Worm (Caenorhabditis elegans) whole organism, L3 larva: ENCODE results near the gene ceh-81.

ENCODE experiments used
- aly-2 ChIP-seq: fragments of 150-350 bp; optimal IDR thresholded peaks from 2 replicates; lab custom pipeline; 2014; ENCODE audit warnings: missing biosample characterization, missing genetic modification characterization
- ceh-28 ChIP-seq: fragments of 150-350 bp; optimal IDR thresholded peaks from 2 replicates; lab custom pipeline; 2014; ENCODE audit warnings: missing biosample characterization, missing genetic modification reagents, missing genetic modification characterization
- fos-1 ChIP-seq: fragments of 150-350 bp; optimal IDR thresholded peaks from 2 replicates; lab custom pipeline; 2014; ENCODE audit warnings: missing biosample characterization, missing genetic modification characterization
- lin-39 ChIP-seq: fragments of 150-350 bp; optimal IDR thresholded peaks from 2 replicates; lab custom pipeline; 2018; ENCODE audit warnings: missing biosample characterization, missing genetic modification reagents, missing genetic modification characterization
- nhr-237 ChIP-seq: fragments of 150-350 bp; optimal IDR thresholded peaks from 2 replicates; lab custom pipeline; 2014; ENCODE audit warnings: missing biosample characterization, missing genetic modification characterization
- unc-39 ChIP-seq: sonication (generic microtip); optimal IDR thresholded peaks from 4 replicates; lab custom pipeline; 2017; ENCODE audit warnings: missing biosample characterization, missing genetic modification characterization
- unc-62 ChIP-seq: fragments of 150-350 bp; sonication (generic microtip); optimal IDR thresholded peaks from 4 replicates; lab custom pipeline; 2014; ENCODE audit warnings: missing biosample characterization, missing genetic modification reagents, missing genetic modification characterization
- ztf-4 ChIP-seq: fragments of 150-350 bp; optimal IDR thresholded peaks from 2 replicates; lab custom pipeline; 2014; ENCODE audit warnings: missing biosample characterization, missing genetic modification characterization

DNA sequence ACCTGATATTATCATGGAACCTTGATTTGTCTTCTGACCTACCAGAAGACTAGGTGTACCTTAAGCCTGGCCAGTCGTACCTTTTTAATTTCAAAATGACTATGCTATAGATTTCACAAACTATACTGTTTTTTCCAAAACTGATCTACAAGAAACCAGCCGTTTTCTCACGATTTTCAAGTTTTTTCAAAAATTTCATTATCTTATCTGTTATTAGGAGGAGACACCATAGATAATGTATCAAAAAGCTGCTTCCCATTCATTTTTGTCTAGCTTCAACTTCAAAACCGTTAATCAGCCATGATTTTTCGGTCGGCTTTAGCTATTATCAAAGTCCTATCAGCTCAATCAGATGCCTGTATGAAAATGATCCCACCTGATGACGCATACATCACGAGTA is 12.3 kb downstream of the ceh-81 start, which contains the start of gene F36H5.12:
- no peak for TF ChIP-seq lin-39
- no peak for TF ChIP-seq unc-39
- no peak for TF ChIP-seq ceh-28
- no peak for TF ChIP-seq fos-1 (tag; lab: Kevin White, UChicago)
- TF ChIP-seq ztf-4 (tag; lab: Kevin White, UChicago) = no peak
- TF ChIP-seq unc-62 = no peak
- no peak for TF ChIP-seq aly-2 (tag; lab: Kevin White, UChicago)
- no peak for TF ChIP-seq nhr-237
